Worm (Caenorhabditis elegans): Measurements from ENCODE around the gene ltah-1.1.

The ltah-1.1 gene

DNA sequence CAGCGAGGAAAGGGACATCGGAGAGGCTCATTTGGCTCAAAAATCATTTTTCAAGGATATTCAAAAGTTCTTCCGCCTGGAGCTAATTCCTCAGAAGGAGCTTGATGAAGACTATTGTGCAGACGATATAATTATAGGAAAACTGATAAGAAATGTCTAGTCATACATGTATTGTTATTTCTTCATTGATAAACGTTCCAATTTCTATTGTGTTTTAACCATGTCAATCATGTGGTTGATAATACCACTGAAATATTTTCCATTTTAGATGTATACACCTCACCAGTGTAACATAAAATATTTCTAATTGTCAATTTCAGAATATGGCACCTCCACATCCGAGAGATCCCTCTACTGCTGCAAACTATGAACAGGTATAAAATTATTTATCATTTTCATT lies at the start of gene ltah-1.1:
Gene ltah-1.1 (plus strand): TSS at position 283 of the 400 bp plus-strand sequence.
- TF ChIP-seq W03F9.2 (tag; optimal IDR thresholded peaks at IDR 0.05) (no peak), him-1 (tag; optimal IDR thresholded peaks at IDR 0.05) (no peak), dao-5 (tag; optimal IDR thresholded peaks at IDR 0.05) (no peak)

DNA sequence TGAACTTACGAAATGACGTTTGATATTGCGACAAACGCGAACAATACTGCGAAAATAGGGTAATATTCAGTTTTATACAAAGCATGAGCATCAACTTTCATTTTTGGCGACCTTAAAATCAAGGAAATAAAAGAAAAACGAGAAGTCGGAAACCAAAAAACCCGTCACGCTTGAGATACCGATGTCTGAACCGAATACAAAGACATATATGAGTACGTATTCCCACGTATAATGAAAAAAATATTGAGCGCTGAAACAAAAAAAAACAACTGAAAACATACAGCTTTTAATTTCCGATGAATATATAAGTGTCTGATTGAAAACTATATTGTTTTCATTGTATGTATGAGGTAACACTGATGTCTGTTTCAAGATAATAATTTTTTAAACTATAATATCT lies 49.7 kb upstream of the ltah-1.1 start, which contains the start of gene sre-18:
Gene sre-18 (minus strand): TSS at position 101 of the 400 bp plus-strand sequence.
- TF ChIP-seq him-1 (tag; optimal IDR thresholded peaks at IDR 0.05) (no peak), dao-5 (tag; optimal IDR thresholded peaks at IDR 0.05) (no peak), W03F9.2 (tag; optimal IDR thresholded peaks at IDR 0.05) (no peak)

DNA sequence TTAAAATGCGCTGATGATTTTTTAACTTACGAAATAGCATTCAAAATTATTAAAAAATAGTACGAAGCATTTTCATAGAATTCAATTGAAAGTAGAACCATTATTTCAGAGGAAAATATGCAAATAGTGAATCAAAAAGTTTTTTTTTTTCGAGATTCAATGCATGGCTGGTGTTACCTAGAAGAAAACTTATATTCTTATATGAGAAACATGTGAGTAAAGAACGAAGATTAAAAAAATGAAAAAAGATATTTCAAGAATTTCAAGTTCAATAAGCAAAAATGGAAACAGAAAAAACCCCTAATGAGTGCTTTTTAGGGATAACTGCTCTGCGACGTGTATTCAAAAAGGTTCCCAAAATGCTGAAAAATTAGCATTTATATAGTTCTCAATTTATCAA lies 43.4 kb upstream of the ltah-1.1 start, which contains the start of gene sre-16:
Gene sre-16 (minus strand): TSS at position 101 of the 400 bp plus-strand sequence.
- TF ChIP-seq W03F9.2 (tag; optimal IDR thresholded peaks at IDR 0.05): no peak
- no peak for TF ChIP-seq dao-5 (tag; optimal IDR thresholded peaks at IDR 0.05)
- no peak for TF ChIP-seq him-1 (tag; optimal IDR thresholded peaks at IDR 0.05)

DNA sequence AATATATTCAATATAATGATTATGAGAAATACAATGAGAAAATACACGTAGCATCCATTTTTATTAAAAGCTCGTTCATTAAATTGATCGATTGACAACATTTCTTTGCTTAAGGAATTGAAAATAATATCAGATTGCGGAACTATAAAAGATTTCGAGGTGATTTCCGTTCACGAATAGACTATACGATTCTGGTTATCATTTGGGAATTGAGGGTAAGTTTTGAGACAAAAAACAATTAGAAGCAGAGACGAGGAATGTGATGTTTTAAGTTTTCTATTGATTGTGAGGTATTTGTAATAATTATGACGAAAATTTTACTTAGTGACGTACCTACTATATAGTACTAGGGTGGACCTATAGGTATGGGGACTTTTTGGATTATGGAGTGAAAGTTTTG lies 40.6 kb upstream of the ltah-1.1 start, which contains the start of gene sre-19:
Gene sre-19 (minus strand): TSS at position 101 of the 400 bp plus-strand sequence.
- TF ChIP-seq W03F9.2 (tag; optimal IDR thresholded peaks at IDR 0.05) (no peak), dao-5 (tag; optimal IDR thresholded peaks at IDR 0.05) (no peak), him-1 (tag; optimal IDR thresholded peaks at IDR 0.05) (no peak)

DNA sequence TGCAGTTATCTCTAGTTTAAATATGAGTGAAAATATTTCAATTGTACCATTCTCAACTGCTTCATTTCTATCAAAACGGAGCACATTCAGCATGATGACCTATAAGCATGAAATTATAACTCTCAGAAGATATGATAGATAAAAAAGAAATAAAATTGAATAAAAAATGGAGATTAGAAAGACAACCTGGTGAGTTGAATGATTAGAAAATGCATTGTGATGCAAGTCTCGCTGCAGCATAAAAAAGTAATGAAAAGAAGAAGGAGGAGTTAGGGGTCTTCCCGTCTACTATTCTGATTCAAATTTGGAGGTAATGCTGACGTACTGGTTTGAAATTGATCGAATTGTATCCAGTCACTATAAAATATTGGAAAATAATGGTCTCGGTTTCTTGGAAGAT lies 34.7 kb upstream of the ltah-1.1 start, which contains the start of gene sre-15:
Gene sre-15 (minus strand): TSS at position 101 of the 400 bp plus-strand sequence.
- TF ChIP-seq dao-5 (tag; optimal IDR thresholded peaks at IDR 0.05) (no peak), W03F9.2 (tag; optimal IDR thresholded peaks at IDR 0.05) (no peak)

DNA sequence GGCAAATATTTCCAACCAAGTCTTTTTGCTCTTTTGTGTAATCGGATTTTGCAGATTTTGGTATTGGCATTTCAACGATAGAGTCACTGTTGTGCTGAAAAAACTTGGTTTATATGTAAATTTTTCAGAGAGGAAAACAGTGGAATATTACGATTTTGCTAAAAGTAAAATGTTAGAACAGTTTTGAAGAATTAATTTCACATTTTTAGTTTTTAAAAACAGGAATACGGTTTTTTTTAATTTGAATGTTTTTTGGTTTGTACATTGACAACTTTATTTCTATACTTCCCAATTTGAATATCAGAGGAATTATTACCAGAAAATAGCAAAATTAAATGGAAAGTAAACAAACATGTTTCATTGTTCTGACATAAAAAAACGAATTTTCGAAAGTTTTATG lies 26.8 kb upstream of the ltah-1.1 start, which contains the start of gene dnj-26:
Gene dnj-26 (minus strand): TSS at position 101 of the 400 bp plus-strand sequence.
- TF ChIP-seq W03F9.2 (tag; optimal IDR thresholded peaks at IDR 0.05): no peak
- TF ChIP-seq dao-5 (tag; optimal IDR thresholded peaks at IDR 0.05): no peak
- TF ChIP-seq him-1 (tag; optimal IDR thresholded peaks at IDR 0.05): no peak

DNA sequence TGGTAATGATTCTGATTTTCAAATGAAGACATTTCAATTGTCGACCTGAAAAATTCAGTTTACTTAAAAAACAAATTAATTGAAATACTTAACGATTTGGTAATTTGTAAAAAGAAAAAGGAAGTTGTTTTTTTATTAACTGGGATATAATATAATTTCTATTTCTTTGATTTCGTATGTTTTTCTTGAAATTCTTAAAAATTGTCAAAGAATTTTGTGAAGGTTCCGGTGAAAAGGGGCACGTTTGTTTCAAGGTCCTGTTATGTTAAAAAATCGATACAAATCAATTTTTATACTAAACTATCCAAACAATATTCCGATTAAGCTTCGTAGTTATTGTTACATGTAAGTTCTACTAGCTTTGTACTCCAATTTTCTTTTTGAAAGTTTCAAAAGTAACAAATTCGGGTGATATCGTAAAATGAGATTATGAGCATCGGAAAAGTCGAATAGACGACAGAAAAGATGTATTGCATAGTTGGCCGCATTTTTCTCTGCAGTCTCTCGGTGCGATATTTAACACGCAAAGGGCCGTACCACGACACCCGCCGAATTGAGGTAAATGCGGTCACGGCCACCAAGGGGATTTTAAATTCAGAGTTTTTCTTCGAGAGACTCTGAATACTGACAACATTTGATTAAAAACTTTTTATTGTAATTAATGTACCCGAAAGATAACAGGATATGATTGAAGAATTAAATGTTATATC lies 20.1 kb upstream of the ltah-1.1 start, which contains the start of gene Y39C12A.9:
Gene Y39C12A.9 (minus strand): TSS at position 51 of the 710 bp plus-strand sequence.
- TF ChIP-seq W03F9.2 (tag; optimal IDR thresholded peaks at IDR 0.05) (no peak), him-1 (tag; optimal IDR thresholded peaks at IDR 0.05) (no peak), dao-5 (tag; optimal IDR thresholded peaks at IDR 0.05) (no peak)

DNA sequence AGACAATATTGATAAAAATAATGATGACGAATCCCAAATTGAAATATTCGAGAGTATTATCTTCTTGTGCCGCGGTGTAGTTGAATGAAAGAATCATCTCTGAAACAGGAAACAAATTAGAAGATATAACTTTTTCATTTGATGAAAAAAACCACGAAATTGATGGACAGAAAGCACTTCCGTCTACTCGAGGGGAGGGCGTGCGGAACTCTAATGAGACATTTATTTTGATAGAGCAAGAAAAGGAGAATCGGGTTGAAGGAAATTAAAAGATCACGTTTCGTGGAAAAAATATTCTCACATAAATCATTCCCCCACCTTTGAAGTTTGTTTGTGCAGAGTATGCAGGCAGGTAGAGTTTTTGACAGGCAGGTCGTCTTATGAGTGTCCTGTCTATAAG lies 18.1 kb upstream of the ltah-1.1 start, which contains the start of gene sre-14:
Gene sre-14 (minus strand): TSS at position 101 of the 400 bp plus-strand sequence.
- TF ChIP-seq dao-5 (tag; optimal IDR thresholded peaks at IDR 0.05) (no peak), W03F9.2 (tag; optimal IDR thresholded peaks at IDR 0.05) (no peak), him-1 (tag; optimal IDR thresholded peaks at IDR 0.05) (no peak)

DNA sequence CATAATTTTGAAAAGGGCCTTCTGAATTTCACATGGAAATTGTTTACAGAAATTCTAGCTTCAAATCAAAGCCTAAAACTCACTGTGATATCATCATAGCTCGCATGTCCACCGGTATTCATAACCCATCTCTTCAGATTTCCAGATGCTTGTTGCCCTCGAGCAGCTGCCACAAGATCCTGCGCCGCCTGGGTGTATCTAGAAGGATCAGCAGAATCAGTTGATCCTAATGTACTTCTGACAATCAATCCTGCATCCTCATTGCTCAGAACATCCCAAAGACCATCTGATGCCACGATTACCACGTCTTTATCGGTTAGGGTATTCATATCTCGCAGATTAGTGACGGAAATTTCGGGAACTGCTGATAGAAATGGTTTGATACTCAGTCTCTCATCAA lies 13.5 kb upstream of the ltah-1.1 start:
- TF ChIP-seq him-1 (tag; optimal IDR thresholded peaks at IDR 0.05) (no peak), dao-5 (tag; optimal IDR thresholded peaks at IDR 0.05) (no peak), W03F9.2 (tag; optimal IDR thresholded peaks at IDR 0.05) (no peak)

DNA sequence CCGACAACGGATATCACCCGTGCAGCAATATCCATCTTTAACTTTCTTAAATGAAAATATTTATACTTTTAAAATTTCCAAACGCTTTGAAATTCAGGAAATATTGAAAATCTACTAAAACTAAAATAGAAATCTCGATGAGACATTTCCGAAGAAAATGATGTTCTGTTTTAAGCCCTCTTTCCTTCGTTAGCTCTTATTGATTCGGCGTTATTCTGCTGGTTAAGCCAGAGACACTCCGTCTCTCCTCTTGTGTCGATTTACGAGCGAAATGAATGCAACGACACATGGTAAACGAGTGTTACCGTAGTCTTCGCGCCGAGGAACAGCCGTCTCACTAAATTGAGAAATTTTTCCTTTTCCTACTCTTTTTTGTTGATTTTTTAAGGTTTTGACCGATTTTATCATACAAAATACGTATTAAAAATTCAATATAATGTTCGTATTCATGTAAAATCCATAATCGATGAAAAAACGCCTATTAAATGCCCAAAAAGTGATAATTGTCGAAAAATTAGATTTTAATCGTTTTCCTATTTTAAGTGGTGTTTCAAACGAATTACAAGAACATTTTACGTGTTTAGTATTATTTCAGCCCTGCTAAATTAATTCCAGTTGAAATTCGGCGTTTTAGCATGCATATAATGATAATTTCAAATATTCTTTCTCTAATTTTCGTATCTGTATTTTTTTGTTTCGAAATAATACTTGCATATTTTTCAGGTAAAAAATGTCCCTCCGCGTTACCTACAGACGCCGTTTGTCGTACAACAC lies 11.0 kb upstream of the ltah-1.1 start, which contains the start of the genes ppm-1.H and rpl-34:
Gene ppm-1.H (minus strand): TSS at position 51 of the 774 bp plus-strand sequence.
Gene rpl-34 (plus strand): TSS at position 724 of the 774 bp plus-strand sequence.
- no peak for TF ChIP-seq him-1 (tag; optimal IDR thresholded peaks at IDR 0.05)
- TF ChIP-seq W03F9.2 (tag; optimal IDR thresholded peaks at IDR 0.05): peak; percentile 61

DNA sequence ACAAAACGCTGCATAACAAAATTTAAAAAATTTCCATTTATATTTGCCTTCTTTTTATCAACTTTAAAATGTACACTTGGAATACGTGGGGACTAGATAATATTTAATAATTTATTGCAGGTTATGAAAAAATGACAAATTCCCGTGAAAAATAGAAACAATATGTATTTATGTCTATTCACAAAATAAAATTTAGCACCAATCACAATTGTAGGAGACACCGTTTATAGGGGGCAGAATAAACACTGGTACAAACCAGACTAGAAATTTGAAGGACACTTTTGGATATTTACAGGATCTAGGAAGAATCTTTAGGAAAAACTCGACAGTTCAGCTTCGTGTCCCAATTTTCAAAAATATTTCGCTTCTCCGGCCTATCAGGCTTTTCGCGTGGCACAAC lies 9.0 kb upstream of the ltah-1.1 start, which contains the start of gene C42C1.3:
Gene C42C1.3 (minus strand): TSS at position 101 of the 400 bp plus-strand sequence.
- no peak for TF ChIP-seq him-1 (tag; optimal IDR thresholded peaks at IDR 0.05)
- no peak for TF ChIP-seq W03F9.2 (tag; optimal IDR thresholded peaks at IDR 0.05)
- TF ChIP-seq dao-5 (tag; optimal IDR thresholded peaks at IDR 0.05): no peak

DNA sequence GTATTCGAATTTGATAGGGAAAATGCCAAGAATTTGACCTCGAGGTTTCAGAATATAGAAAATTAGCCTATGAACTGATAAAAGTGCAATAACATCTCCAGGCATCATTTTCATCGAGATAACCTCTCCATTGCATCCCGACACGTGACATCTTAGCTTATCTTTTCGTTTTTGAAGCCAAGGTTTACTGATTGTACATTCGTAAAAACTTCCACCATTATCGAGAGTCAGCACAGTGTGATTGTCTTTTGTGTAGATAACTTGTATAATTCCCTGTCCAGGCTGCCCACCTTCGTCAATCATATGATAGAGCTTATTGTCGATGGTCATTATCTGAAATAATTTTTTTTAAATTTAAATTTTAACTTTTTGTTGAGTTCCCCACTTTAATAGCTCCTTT lies 5.1 kb upstream of the ltah-1.1 start:
- TF ChIP-seq W03F9.2 (tag; optimal IDR thresholded peaks at IDR 0.05) (no peak), dao-5 (tag; optimal IDR thresholded peaks at IDR 0.05) (no peak), him-1 (tag; optimal IDR thresholded peaks at IDR 0.05) (no peak)

DNA sequence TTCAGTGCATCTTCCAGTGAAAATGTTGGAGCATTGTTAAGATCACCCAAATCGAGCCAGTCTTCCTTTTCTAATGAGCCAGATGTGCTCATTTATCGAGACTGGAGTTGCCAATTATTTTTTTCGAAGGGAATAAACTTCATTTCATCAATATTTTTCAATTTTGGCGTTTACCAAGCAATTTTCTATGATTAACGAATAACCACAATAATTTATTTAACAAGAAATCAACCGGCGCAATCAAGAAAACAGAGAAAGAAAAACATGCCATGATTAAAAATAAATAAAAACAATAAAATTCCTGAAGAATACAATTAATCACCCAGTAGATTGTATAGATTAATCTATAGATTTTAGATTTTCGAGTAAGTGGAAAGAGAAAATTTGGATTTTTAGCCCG lies 3.5 kb upstream of the ltah-1.1 start, which contains the start of gene vps-8:
Gene vps-8 (minus strand): TSS at position 101 of the 400 bp plus-strand sequence.
- TF ChIP-seq dao-5 (tag; optimal IDR thresholded peaks at IDR 0.05) (no peak), him-1 (tag; optimal IDR thresholded peaks at IDR 0.05) (no peak), W03F9.2 (tag; optimal IDR thresholded peaks at IDR 0.05) (no peak)
